Fruit fly (Drosophila melanogaster): ENCODE results near the gene osa.

osa gene

dm6 chr3R:17684854-17685253 lies 33.3 kb downstream of the osa start, which contains the start of the genes CG31251 and CG31360 (continued):
- TF ChIP-seq tap (tag; optimal IDR thresholded peaks at IDR 0.05) = no peak
- no peak for TF ChIP-seq CG10959 (GFP tag; IDR thresholded peaks at IDR 0.05)
- no peak for TF ChIP-seq stc (GFP tag; IDR thresholded peaks at IDR 0.05)
- TF ChIP-seq CG2129 (GFP tag; IDR thresholded peaks at IDR 0.05; ENCODE audit: partially characterized antibody) = peak; percentile 66
- TF ChIP-seq Dip2 (GFP tag; IDR thresholded peaks at IDR 0.05) = no peak
- TF ChIP-seq CG1832 (GFP tag; optimal IDR thresholded peaks at IDR 0.05) = no peak
- TF ChIP-seq onecut (GFP tag; IDR thresholded peaks at IDR 0.05) = no peak
- TF ChIP-seq gsb (GFP tag; IDR thresholded peaks at IDR 0.05) = no peak
- TF ChIP-seq D (optimal IDR thresholded peaks at IDR 0.05) = no peak
- no peak for TF ChIP-seq D (GFP tag; optimal IDR thresholded peaks at IDR 0.05)
- no peak for TF ChIP-seq gem (tag; optimal IDR thresholded peaks at IDR 0.05)
- TF ChIP-seq CG32772 (GFP tag; IDR thresholded peaks at IDR 0.05) = no peak
- TF ChIP-seq GATAe (GFP tag; conservative IDR thresholded peaks at IDR 0.05) = no peak
- no peak for TF ChIP-seq Elba2 (GFP tag; optimal IDR thresholded peaks at IDR 0.05)
- TF ChIP-seq HLH3B (GFP tag; IDR thresholded peaks at IDR 0.05) = no peak
- no peak for TF ChIP-seq NFAT (GFP tag; IDR thresholded peaks at IDR 0.05)
- no peak for TF ChIP-seq B-H1 (GFP tag; IDR thresholded peaks at IDR 0.05)
- TF ChIP-seq E2f1 (GFP tag; IDR thresholded peaks at IDR 0.05) = no peak
- peak; percentile 42 for TF ChIP-seq CG12391 (tag; optimal IDR thresholded peaks at IDR 0.05)
- TF ChIP-seq tll (GFP tag; optimal IDR thresholded peaks at IDR 0.05) = no peak
- peak; percentile 88 for TF ChIP-seq stwl (tag; optimal IDR thresholded peaks at IDR 0.05)
- TF ChIP-seq CG9437 (GFP tag; optimal IDR thresholded peaks at IDR 0.05) = peak; percentile 0
- no peak for TF ChIP-seq CG31365 (tag; optimal IDR thresholded peaks at IDR 0.05)
- TF ChIP-seq Sry-β (GFP tag; optimal IDR thresholded peaks at IDR 0.05) = no peak
- TF ChIP-seq jumu (GFP tag; optimal IDR thresholded peaks at IDR 0.05) = no peak
- peak; percentile 19 for TF ChIP-seq grau (tag; optimal IDR thresholded peaks at IDR 0.05)
- TF ChIP-seq CG12104 (GFP tag; optimal IDR thresholded peaks at IDR 0.05) = no peak
- TF ChIP-seq CG18262 (tag; optimal IDR thresholded peaks at IDR 0.05) = no peak
- TF ChIP-seq CG7556 (GFP tag; optimal IDR thresholded peaks at IDR 0.05) = no peak
- TF ChIP-seq CG11504 (tag; optimal IDR thresholded peaks at IDR 0.05) = no peak
- TF ChIP-seq CG18011 (GFP tag; optimal IDR thresholded peaks at IDR 0.05) = no peak
- TF ChIP-seq hkb (optimal IDR thresholded peaks at IDR 0.05) = no peak
- TF ChIP-seq hkb (GFP tag; IDR thresholded peaks at IDR 0.05) = no peak
- TF ChIP-seq CG1647 (GFP tag; optimal IDR thresholded peaks at IDR 0.05) = no peak
- TF ChIP-seq CG31224 (GFP tag; IDR thresholded peaks at IDR 0.05) = no peak
- TF ChIP-seq Hsf (GFP tag; optimal IDR thresholded peaks at IDR 0.05) = peak; percentile 7
- peak; percentile 59; the same call in 2 of the 3 replicates for TF ChIP-seq row (GFP tag; IDR thresholded peaks at IDR 0.05)
- no peak for TF ChIP-seq chif (GFP tag; optimal IDR thresholded peaks at IDR 0.05)
- TF ChIP-seq CG33557 (GFP tag; optimal IDR thresholded peaks at IDR 0.05) = no peak
- peak; percentile 91 for TF ChIP-seq sna (GFP tag; IDR thresholded peaks at IDR 0.05; ENCODE audit: partially characterized antibody)
- TF ChIP-seq sob (GFP tag; IDR thresholded peaks at IDR 0.05) = no peak
- TF ChIP-seq CG33213 (GFP tag; optimal IDR thresholded peaks at IDR 0.05) = no peak
- no peak for TF ChIP-seq Chrac-16 (GFP tag; optimal IDR thresholded peaks at IDR 0.05)
- TF ChIP-seq wek (GFP tag; optimal IDR thresholded peaks at IDR 0.05) = no peak
- TF ChIP-seq Doc2 (GFP tag; IDR thresholded peaks at IDR 0.05) = no peak
- no peak for TF ChIP-seq CG4707 (GFP tag; optimal IDR thresholded peaks at IDR 0.05)
- no peak for TF ChIP-seq CG15514 (GFP tag; optimal IDR thresholded peaks at IDR 0.05)
- TF ChIP-seq CG9727 (GFP tag; optimal IDR thresholded peaks at IDR 0.05) = no peak
- no peak for TF ChIP-seq CG15269 (tag; optimal IDR thresholded peaks at IDR 0.05)
- TF ChIP-seq eve (GFP tag; optimal IDR thresholded peaks at IDR 0.05) = no peak
- TF ChIP-seq ato (GFP tag; IDR thresholded peaks at IDR 0.05; ENCODE audit: partially characterized antibody) = no peak
- no peak for TF ChIP-seq CG14050 (GFP tag; IDR thresholded peaks at IDR 0.05)
